Worm (Caenorhabditis elegans) whole organism, L3 larva: ENCODE results near the gene skr-16.

Experiments
- R02D3.7 ChIP-seq: fragments of 150-350 bp; optimal IDR thresholded peaks from 2 replicates; lab custom pipeline; 2014; ENCODE audit warnings: missing biosample characterization, missing genetic modification characterization
- aly-2 ChIP-seq: fragments of 150-350 bp; optimal IDR thresholded peaks from 2 replicates; lab custom pipeline; 2014; ENCODE audit warnings: missing biosample characterization, missing genetic modification characterization
- ceh-28 ChIP-seq: fragments of 150-350 bp; optimal IDR thresholded peaks from 2 replicates; lab custom pipeline; 2014; ENCODE audit warnings: missing biosample characterization, missing genetic modification reagents, missing genetic modification characterization
- ceh-9 ChIP-seq: sonication (generic microtip); optimal IDR thresholded peaks from 2 replicates; lab custom pipeline; 2018; ENCODE audit warnings: missing biosample characterization, missing genetic modification characterization
- egl-5 ChIP-seq: fragments of 150-350 bp; optimal IDR thresholded peaks from 2 replicates; lab custom pipeline; 2017; ENCODE audit warnings: missing biosample characterization, missing genetic modification reagents, missing genetic modification characterization, inconsistent platforms
- elt-1 ChIP-seq: fragments of 150-350 bp; optimal IDR thresholded peaks from 2 replicates; lab custom pipeline; 2014; ENCODE audit warnings: missing biosample characterization, missing genetic modification characterization
- elt-3 ChIP-seq, 3 experiments: fragments of 150-350 bp in 1 of 3; sonication (generic microtip) in 2 of 3; optimal IDR thresholded peaks; 2 replicates in 2 of 3; 4 replicates in 1 of 3; lab custom pipeline; 2014 to 2017; ENCODE audit warnings: missing biosample characterization in 3 of 3, missing genetic modification characterization in 3 of 3
- eor-1 ChIP-seq, 2 experiments: fragments of 150-350 bp; optimal IDR thresholded peaks; 2 replicates each; lab custom pipeline; 2014 to 2018; ENCODE audit warnings: missing biosample characterization in 2 of 2, missing genetic modification characterization in 2 of 2
- fkh-2 ChIP-seq: fragments of 150-350 bp; optimal IDR thresholded peaks from 2 replicates; lab custom pipeline; 2014; ENCODE audit warnings: missing biosample characterization, missing genetic modification reagents, missing genetic modification characterization
- fos-1 ChIP-seq: fragments of 150-350 bp; optimal IDR thresholded peaks from 2 replicates; lab custom pipeline; 2014; ENCODE audit warnings: missing biosample characterization, missing genetic modification characterization
- hmg-11 ChIP-seq: sonication (generic microtip); optimal IDR thresholded peaks from 2 replicates; lab custom pipeline; 2016; ENCODE audit warnings: missing genetic modification characterization, missing compliant biosample characterization
- jun-1 ChIP-seq: fragments of 150-350 bp; optimal IDR thresholded peaks from 2 replicates; lab custom pipeline; 2014; ENCODE audit warnings: missing biosample characterization, missing genetic modification reagents, missing genetic modification characterization
- lin-15B ChIP-seq: fragments of 150-350 bp; optimal IDR thresholded peaks from 2 replicates; lab custom pipeline; 2014; ENCODE audit warnings: missing biosample characterization, missing genetic modification characterization
- lin-39 ChIP-seq: fragments of 150-350 bp; optimal IDR thresholded peaks from 2 replicates; lab custom pipeline; 2018; ENCODE audit warnings: missing biosample characterization, missing genetic modification reagents, missing genetic modification characterization
- lsy-12 ChIP-seq: sonication (generic microtip); optimal IDR thresholded peaks from 2 replicates; lab custom pipeline; 2016; ENCODE audit warnings: mild to moderate bottlenecking, missing genetic modification characterization, missing compliant biosample characterization
- mdl-1 ChIP-seq: fragments of 150-350 bp; optimal IDR thresholded peaks from 2 replicates; lab custom pipeline; 2014; ENCODE audit warnings: missing biosample characterization, missing genetic modification characterization
- mml-1 ChIP-seq: fragments of 150-350 bp; sonication (generic microtip); optimal IDR thresholded peaks from 3 replicates; lab custom pipeline; 2014; ENCODE audit warnings: missing biosample characterization, missing genetic modification characterization
- nfya-1 ChIP-seq: sonication (generic microtip); optimal IDR thresholded peaks from 2 replicates; lab custom pipeline; 2017; ENCODE audit warnings: missing genetic modification characterization, mild to moderate bottlenecking, missing compliant biosample characterization, antibody characterized with exemption, moderate library complexity; ENCODE audit not compliant: insufficient read depth
- nhr-12 ChIP-seq: fragments of 150-350 bp; optimal IDR thresholded peaks from 2 replicates; lab custom pipeline; 2014; ENCODE audit warnings: missing biosample characterization, missing genetic modification characterization
- nhr-23 ChIP-seq: fragments of 150-350 bp; optimal IDR thresholded peaks from 2 replicates; lab custom pipeline; 2014; ENCODE audit warnings: missing biosample characterization, missing genetic modification reagents, missing genetic modification characterization
- nhr-25 ChIP-seq: sonication (generic microtip); optimal IDR thresholded peaks from 2 replicates; lab custom pipeline; 2017; ENCODE audit warnings: missing biosample characterization, missing genetic modification characterization
- nhr-28 ChIP-seq: fragments of 150-350 bp; optimal IDR thresholded peaks from 2 replicates; lab custom pipeline; 2014; ENCODE audit warnings: missing biosample characterization, missing genetic modification characterization
- nhr-67 ChIP-seq: fragments of 150-350 bp; optimal IDR thresholded peaks from 2 replicates; lab custom pipeline; 2014; ENCODE audit warnings: missing biosample characterization, missing genetic modification characterization
- nhr-76 ChIP-seq: fragments of 150-350 bp; sonication (generic microtip); optimal IDR thresholded peaks from 5 replicates; lab custom pipeline; 2014; ENCODE audit warnings: missing biosample characterization, missing genetic modification characterization
- nhr-77 ChIP-seq: fragments of 150-350 bp; optimal IDR thresholded peaks from 2 replicates; lab custom pipeline; 2014; ENCODE audit warnings: missing biosample characterization, missing genetic modification characterization
- pqm-1 ChIP-seq: fragments of 150-350 bp; optimal IDR thresholded peaks from 2 replicates; lab custom pipeline; 2017; ENCODE audit warnings: missing biosample characterization, missing genetic modification characterization, inconsistent platforms
- skn-1 ChIP-seq: fragments of 150-350 bp; optimal IDR thresholded peaks from 2 replicates; lab custom pipeline; 2014; ENCODE audit warnings: missing biosample characterization, missing genetic modification characterization
- snpc-4 ChIP-seq: fragments of 150-350 bp; optimal IDR thresholded peaks from 2 replicates; lab custom pipeline; 2014; ENCODE audit warnings: missing biosample characterization, missing genetic modification characterization
- unc-39 ChIP-seq: sonication (generic microtip); optimal IDR thresholded peaks from 4 replicates; lab custom pipeline; 2017; ENCODE audit warnings: missing biosample characterization, missing genetic modification characterization
- unc-62 ChIP-seq: fragments of 150-350 bp; sonication (generic microtip); optimal IDR thresholded peaks from 4 replicates; lab custom pipeline; 2014; ENCODE audit warnings: missing biosample characterization, missing genetic modification reagents, missing genetic modification characterization
- zag-1 ChIP-seq: fragments of 150-350 bp; optimal IDR thresholded peaks from 2 replicates; lab custom pipeline; 2014; ENCODE audit warnings: missing biosample characterization, missing genetic modification characterization
- ztf-11 ChIP-seq: fragments of 150-350 bp; optimal IDR thresholded peaks from 2 replicates; lab custom pipeline; 2014; ENCODE audit warnings: missing biosample characterization, missing genetic modification characterization

Gene skr-16

ce11 chrIV:7158161-7158560 lies 10.3 kb upstream of the skr-16 start:
- TF ChIP-seq eor-1 (tag; optimal IDR thresholded peaks at IDR 0.05; lab: Kevin White, UChicago) = no peak
- no peak for TF ChIP-seq elt-1 (tag; lab: Kevin White, UChicago)
- TF ChIP-seq ztf-11 (tag; lab: Kevin White, UChicago) = no peak
- no peak for TF ChIP-seq egl-5 (tag; lab: Kevin White, UChicago)
- no peak for TF ChIP-seq ceh-28
- no peak for TF ChIP-seq nhr-23 (tag; lab: Kevin White, UChicago)
- TF ChIP-seq fos-1 (tag; lab: Kevin White, UChicago) = no peak
- no peak for TF ChIP-seq jun-1 (tag; lab: Kevin White, UChicago)
- no peak for TF ChIP-seq nhr-77 (tag; lab: Kevin White, UChicago)
- no peak for TF ChIP-seq fkh-2 (tag; lab: Kevin White, UChicago)
- no peak for TF ChIP-seq zag-1
- TF ChIP-seq nhr-25 = no peak
- TF ChIP-seq R02D3.7 (tag; lab: Kevin White, UChicago) = no peak
- no peak for TF ChIP-seq nhr-12 (tag; lab: Kevin White, UChicago)
- no peak for TF ChIP-seq lin-39
- no peak for TF ChIP-seq skn-1 (tag; lab: Kevin White, UChicago)

- no peak for TF ChIP-seq ceh-28
- no peak for TF ChIP-seq zag-1
- no peak for TF ChIP-seq unc-39
- TF ChIP-seq elt-3 (tag; optimal IDR thresholded peaks at IDR 0.05; lab: Kevin White, UChicago) = no peak
- no peak for TF ChIP-seq nhr-67
- TF ChIP-seq fkh-2 (tag; lab: Kevin White, UChicago) = no peak
- no peak for TF ChIP-seq nhr-23 (tag; lab: Kevin White, UChicago)
- TF ChIP-seq snpc-4 = no peak
- TF ChIP-seq unc-62 (GFP tag; lab: Kevin White, UChicago) = no peak
Observed at ce11 chrIV:7159586-7159985, 8.9 kb upstream of the skr-16 start.

ce11 chrIV:7165723-7166122 lies 2.8 kb upstream of the skr-16 start, which contains the start of gene rpc-1:
Gene rpc-1, minus strand, starts transcription at chrIV:7165748.
- no peak for TF ChIP-seq nhr-28 (tag; lab: Kevin White, UChicago)
- peak; percentile 34 for TF ChIP-seq nfya-1 (tag; lab: Kevin White, UChicago)
- peak; percentile 34 for TF ChIP-seq lin-15B (tag; lab: Kevin White, UChicago)
- TF ChIP-seq, all 47 proteins: peak for 2

ce11 chrIV:7166553-7166952 lies 2.0 kb upstream of the skr-16 start, which contains the start of gene C42D4.18:
Gene C42D4.18, plus strand, starts transcription at chrIV:7166783.
- TF ChIP-seq jun-1 (tag; lab: Kevin White, UChicago) (no peak), hmg-11 (tag; lab: Kevin White, UChicago) (peak; percentile 36), nfya-1 (tag; lab: Kevin White, UChicago) (peak; percentile 43), lin-15B (tag; lab: Kevin White, UChicago) (peak; percentile 4), mml-1 (tag; lab: Kevin White, UChicago) (peak; percentile 51)

- TF ChIP-seq pqm-1 (tag; lab: Kevin White, UChicago) (no peak), nhr-23 (tag; lab: Kevin White, UChicago) (no peak), elt-3 (tag; optimal IDR thresholded peaks at IDR 0.05; lab: Kevin White, UChicago) (no peak), mdl-1 (tag; lab: Kevin White, UChicago) (no peak), mml-1 (tag; lab: Kevin White, UChicago) (no peak), nhr-77 (tag; lab: Kevin White, UChicago) (no peak), ceh-9 (no peak), hmg-11 (tag; lab: Kevin White, UChicago) (no peak), ztf-11 (tag; lab: Kevin White, UChicago) (no peak), unc-39 (no peak), ceh-28 (no peak), aly-2 (no peak), nhr-76 (tag; lab: Kevin White, UChicago) (no peak), nhr-28 (tag; lab: Kevin White, UChicago) (no peak), fos-1 (tag; lab: Kevin White, UChicago) (no peak), lsy-12 (tag; lab: Kevin White, UChicago) (no peak), R02D3.7 (tag; lab: Kevin White, UChicago) (no peak)
- TF ChIP-seq, all 47 proteins: peak for 0
Observed at ce11 chrIV:7171222-7171621, 2.7 kb downstream of the skr-16 start, which contains the start of gene str-220. Gene str-220, minus strand, starts transcription at chrIV:7171322.
